Fruit fly (Drosophila melanogaster) Kc167 (cell line): ENCODE data around the gene gry.

Source experiments
- psq ChIP-seq: fragments of >200 bp; optimal IDR thresholded peaks from 2 replicates; lab custom pipeline; 2017; ENCODE audit warnings: missing external identifiers
- ttk ChIP-seq: sonication (Bioruptor generic); optimal IDR thresholded peaks from 2 replicates; lab custom pipeline; 2017; ENCODE audit warnings: missing external identifiers

DNA sequence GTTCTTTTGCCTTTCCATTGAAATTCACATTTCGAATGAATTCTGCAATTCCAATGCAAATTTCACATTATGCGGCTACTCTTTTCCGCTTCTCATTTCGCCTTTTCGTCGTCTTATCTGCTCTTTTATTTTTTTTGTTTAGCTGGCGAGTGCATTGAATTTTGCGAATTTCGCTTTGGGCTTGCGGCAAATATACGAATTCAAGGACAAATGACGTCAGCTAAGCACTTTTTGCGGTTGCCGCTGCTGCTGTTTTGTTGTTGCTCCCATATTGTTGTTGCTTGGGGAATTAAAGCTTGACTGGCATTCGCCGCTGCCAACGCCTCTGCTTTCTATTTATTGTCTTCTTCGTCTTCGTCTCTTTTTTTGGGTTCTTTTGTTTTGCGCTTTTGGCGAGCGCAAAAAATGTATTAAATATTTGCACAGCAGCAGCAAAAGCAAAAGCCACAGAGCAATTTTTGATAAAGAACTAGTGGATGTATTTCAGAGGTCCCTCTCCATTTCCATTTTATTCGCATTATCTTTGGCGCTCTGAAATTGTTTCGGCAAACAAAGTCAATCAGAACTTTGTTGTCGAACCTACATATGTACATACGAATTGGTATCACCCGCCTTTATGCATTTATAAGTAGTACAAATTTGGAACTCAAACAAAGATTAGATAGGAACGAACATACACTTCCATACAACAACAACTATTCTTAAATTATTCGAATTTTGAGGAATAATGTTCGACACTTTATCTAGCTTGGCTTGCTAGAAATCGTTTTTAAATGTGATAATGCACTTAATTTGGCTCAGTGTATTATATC lies 41.1 kb downstream of the gry start:
- TF ChIP-seq psq (no peak), ttk (lab: Kevin White, UChicago) (no peak)
